Worm (Caenorhabditis elegans) whole organism, L4 larva: ENCODE data around the gene F56D2.3.

Experiments
- T20F7.1 ChIP-seq: fragments of 200-800 bp; sonication (Bioruptor generic); optimal IDR thresholded peaks from 2 replicates; lab custom pipeline; 2018; ENCODE audit warnings: mild to moderate bottlenecking, missing genetic modification characterization, missing compliant biosample characterization
- T26A8.4 ChIP-seq: fragments of 200-800 bp; sonication (Bioruptor generic); IDR thresholded peaks from 2 replicates; pipeline ENCODE4 v1.3.6; 2022; ENCODE audit warnings: missing genetic modification characterization, missing compliant biosample characterization
- Y5F2A.4 ChIP-seq: fragments of 200-800 bp; sonication (Bioruptor generic); optimal IDR thresholded peaks from 2 replicates; lab custom pipeline; 2018; ENCODE audit warnings: mild to moderate bottlenecking, missing genetic modification characterization, missing compliant biosample characterization
- ZK546.5 ChIP-seq, 2 experiments: sonication (generic microtip); optimal IDR thresholded peaks; 2 replicates each; lab custom pipeline; 2017; ENCODE audit warnings: missing biosample characterization in 2 of 2, missing genetic modification characterization in 2 of 2
- aha-1 ChIP-seq: fragments of 150-350 bp; peaks from one replicate; lab custom pipeline; 2014; ENCODE audit warnings: missing biosample characterization, missing genetic modification characterization
- arid-1 ChIP-seq: fragments of 200-800 bp; sonication (Bioruptor generic); conservative IDR thresholded peaks from 2 replicates; pipeline ENCODE4 v1.3.6; 2022; ENCODE audit warnings: missing genetic modification reagents, missing genetic modification characterization, missing compliant biosample characterization
- attf-4 ChIP-seq: sonication (generic microtip); optimal IDR thresholded peaks from 3 replicates; lab custom pipeline; 2017; ENCODE audit warnings: missing biosample characterization, missing genetic modification characterization
- ceh-44 ChIP-seq: fragments of 200-800 bp; sonication (Bioruptor generic); IDR thresholded peaks from 2 replicates; pipeline ENCODE4 v1.3.6; 2022; ENCODE audit warnings: missing genetic modification reagents, missing genetic modification characterization, missing compliant biosample characterization
- ceh-62 ChIP-seq: sonication (generic microtip); optimal IDR thresholded peaks from 2 replicates; lab custom pipeline; 2017; ENCODE audit warnings: missing biosample characterization, missing genetic modification characterization
- daf-16 ChIP-seq, 3 experiments: sonication (generic microtip); optimal IDR thresholded peaks; 2 replicates each; lab custom pipeline; 2016 to 2017; ENCODE audit warnings: missing genetic modification characterization in 3 of 3, missing genetic modification reagents in 3 of 3, mild to moderate bottlenecking in 2 of 3, missing compliant biosample characterization in 2 of 3, missing biosample characterization in 1 of 3, moderate library complexity in 1 of 3
- dmd-6 ChIP-seq: fragments of 200-800 bp; sonication (Bioruptor generic); IDR thresholded peaks from 2 replicates; pipeline ENCODE4 v1.3.6; 2022; ENCODE audit warnings: missing genetic modification reagents, missing genetic modification characterization, missing compliant biosample characterization
- dpl-1 ChIP-seq: fragments of 150-350 bp; optimal IDR thresholded peaks from 2 replicates; lab custom pipeline; 2014; ENCODE audit warnings: missing biosample characterization, missing genetic modification reagents, missing genetic modification characterization
- egl-27 ChIP-seq: sonication (generic microtip); optimal IDR thresholded peaks from 3 replicates; lab custom pipeline; 2017; ENCODE audit warnings: missing biosample characterization, missing genetic modification reagents, missing genetic modification characterization
- gei-8 ChIP-seq: fragments of 200-800 bp; sonication (Bioruptor generic); optimal IDR thresholded peaks from 2 replicates; lab custom pipeline; 2018; ENCODE audit warnings: mild to moderate bottlenecking, missing genetic modification characterization, missing compliant biosample characterization
- hif-1 ChIP-seq, 2 experiments: sonication (generic microtip); optimal IDR thresholded peaks; 2 replicates each; lab custom pipeline; 2016 to 2017; ENCODE audit warnings: missing compliant biosample characterization in 2 of 2, missing genetic modification characterization in 2 of 2, missing genetic modification reagents in 2 of 2, missing genotype in 2 of 2, mild to moderate bottlenecking in 1 of 2
- hlh-11 ChIP-seq: fragments of 200-800 bp; sonication (Bioruptor generic); optimal IDR thresholded peaks from 2 replicates; lab custom pipeline; 2018; ENCODE audit warnings: mild to moderate bottlenecking, missing genetic modification characterization, missing compliant biosample characterization
- hlh-30 ChIP-seq: sonication (generic microtip); optimal IDR thresholded peaks from 2 replicates; lab custom pipeline; 2017; ENCODE audit warnings: antibody characterized with exemption, mild to moderate bottlenecking, missing genetic modification characterization, missing compliant biosample characterization; ENCODE audit not compliant: insufficient read depth
- hmg-1.1 ChIP-seq: fragments of 200-800 bp; sonication (Bioruptor generic); IDR thresholded peaks from 2 replicates; pipeline ENCODE4 v1.3.6; 2022; ENCODE audit warnings: missing genetic modification reagents, missing genetic modification characterization, missing compliant biosample characterization
- jun-1 ChIP-seq: fragments of 150-350 bp; optimal IDR thresholded peaks from 2 replicates; lab custom pipeline; 2014; ENCODE audit warnings: missing biosample characterization, missing genetic modification reagents, missing genetic modification characterization
- lin-1 ChIP-seq: fragments of 200-800 bp; sonication (Bioruptor generic); IDR thresholded peaks from 2 replicates; pipeline ENCODE4 v1.3.6; 2022; ENCODE audit warnings: missing genetic modification reagents, missing genetic modification characterization, missing compliant biosample characterization
- lir-3 ChIP-seq: sonication (generic microtip); optimal IDR thresholded peaks from 2 replicates; lab custom pipeline; 2016; ENCODE audit warnings: mild to moderate bottlenecking, missing genetic modification characterization, missing compliant biosample characterization
- lsy-2 ChIP-seq, 2 experiments: fragments of 150-350 bp in 1 of 2; sonication (generic microtip) in 1 of 2; optimal IDR thresholded peaks; 2 replicates each; lab custom pipeline; 2014 to 2017; ENCODE audit warnings: missing biosample characterization in 2 of 2, missing genetic modification characterization in 2 of 2
- madf-9 ChIP-seq: fragments of 200-800 bp; sonication (Bioruptor generic); conservative IDR thresholded peaks from 2 replicates; pipeline ENCODE4 v1.3.6; 2022; ENCODE audit warnings: missing genetic modification reagents, missing genetic modification characterization, missing compliant biosample characterization
- mdl-1 ChIP-seq, 2 experiments: fragments of 150-350 bp in 1 of 2; sonication (generic microtip) in 1 of 2; optimal IDR thresholded peaks; 2 replicates each; lab custom pipeline; 2014 to 2017; ENCODE audit warnings: missing biosample characterization in 2 of 2, missing genetic modification characterization in 2 of 2
- mxl-2 ChIP-seq: fragments of 200-800 bp; sonication (Bioruptor generic); conservative IDR thresholded peaks from 2 replicates; pipeline ENCODE4 v1.3.6; 2022; ENCODE audit warnings: missing genetic modification reagents, missing genetic modification characterization, missing compliant biosample characterization
- nhr-10 ChIP-seq: fragments of 150-350 bp; optimal IDR thresholded peaks from 2 replicates; lab custom pipeline; 2014; ENCODE audit warnings: missing biosample characterization, missing genetic modification characterization
- nhr-102 ChIP-seq: sonication (generic microtip); optimal IDR thresholded peaks from 2 replicates; lab custom pipeline; 2016; ENCODE audit warnings: mild to moderate bottlenecking, missing genetic modification characterization, moderate library complexity, missing compliant biosample characterization
- nhr-11 ChIP-seq: fragments of 150-350 bp; optimal IDR thresholded peaks from 2 replicates; lab custom pipeline; 2014; ENCODE audit warnings: missing biosample characterization, missing genetic modification characterization
- nhr-28 ChIP-seq: fragments of 150-350 bp; optimal IDR thresholded peaks from 2 replicates; lab custom pipeline; 2014; ENCODE audit warnings: missing biosample characterization, missing genetic modification characterization
- sdz-12 ChIP-seq: fragments of 200-800 bp; sonication (Bioruptor generic); optimal IDR thresholded peaks from 2 replicates; lab custom pipeline; 2018; ENCODE audit warnings: mild to moderate bottlenecking, missing genetic modification characterization, missing compliant biosample characterization
- set-16 ChIP-seq: fragments of 200-800 bp; sonication (Bioruptor generic); IDR thresholded peaks from 2 replicates; pipeline ENCODE4 v1.3.6; 2022; ENCODE audit warnings: missing genetic modification reagents, missing genetic modification characterization, missing compliant biosample characterization
- skn-1 ChIP-seq: fragments of 150-350 bp; optimal IDR thresholded peaks from 2 replicates; lab custom pipeline; 2014; ENCODE audit warnings: missing biosample characterization, missing genetic modification characterization
- snpc-1.2 ChIP-seq: fragments of 200-800 bp; sonication (Bioruptor generic); IDR thresholded peaks from 2 replicates; pipeline ENCODE4 v1.3.6; 2022; ENCODE audit warnings: missing genetic modification reagents, missing genetic modification characterization, missing compliant biosample characterization
- spr-3 ChIP-seq: fragments of 200-800 bp; sonication (Bioruptor generic); optimal IDR thresholded peaks from 2 replicates; lab custom pipeline; 2018; ENCODE audit warnings: mild to moderate bottlenecking, missing genetic modification characterization, missing compliant biosample characterization
- unc-39 ChIP-seq: sonication (generic microtip); optimal IDR thresholded peaks from 2 replicates; lab custom pipeline; 2017; ENCODE audit warnings: missing biosample characterization, missing genetic modification characterization
- unc-62 ChIP-seq, 3 experiments: fragments of 150-350 bp in 1 of 3; sonication (generic microtip); optimal IDR thresholded peaks in 2 of 3; peaks in 1 of 3; 1 replicate in 1 of 3; 2 replicates in 2 of 3; lab custom pipeline; 2014 to 2017; ENCODE audit warnings: missing biosample characterization in 3 of 3, missing genetic modification characterization in 3 of 3, missing genetic modification reagents in 3 of 3, missing genotype in 1 of 3
- zag-1 ChIP-seq: fragments of 150-350 bp; optimal IDR thresholded peaks from 2 replicates; lab custom pipeline; 2014; ENCODE audit warnings: missing biosample characterization, missing genetic modification characterization
- zfp-3 ChIP-seq: fragments of 200-800 bp; sonication (Bioruptor generic); conservative IDR thresholded peaks from 2 replicates; pipeline ENCODE4 v1.3.6; 2022; ENCODE audit warnings: missing genetic modification reagents, missing genetic modification characterization, missing compliant biosample characterization

Gene F56D2.3

DNA sequence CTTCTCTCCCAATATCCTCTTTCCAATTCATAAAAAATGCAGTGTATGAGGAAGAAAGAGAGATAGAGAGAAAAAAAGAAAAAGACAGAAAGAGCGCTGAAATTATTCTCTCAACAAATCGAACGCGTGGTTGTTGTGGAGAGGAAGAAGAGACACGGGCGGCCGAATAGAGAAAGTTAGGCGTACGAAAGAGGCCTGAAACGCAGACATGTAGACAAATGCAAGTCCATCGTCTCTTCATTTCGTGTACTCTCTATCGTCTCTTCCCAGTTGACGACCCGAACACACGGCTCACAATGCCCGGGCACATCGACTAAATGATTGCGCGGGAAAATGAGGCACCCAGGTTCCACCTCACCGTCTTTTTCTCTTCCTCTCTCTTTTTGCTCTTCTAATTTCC, 36.5 kb downstream of the F56D2.3 start (continued):
- TF ChIP-seq set-16 (GFP tag; lab: Robert Waterston, UW), result peak; percentile 35; the same call in 1 of the 2 replicates
- peak; percentile 86 for TF ChIP-seq nhr-28 (tag; lab: Kevin White, UChicago)
- peak; percentile 86 for TF ChIP-seq hlh-30 (tag; lab: Kevin White, UChicago)
- TF ChIP-seq Y5F2A.4 (GFP tag; lab: Kevin White, UChicago), result no peak
- TF ChIP-seq dpl-1 (GFP tag; lab: Kevin White, UChicago), result peak; percentile 46
- no peak for TF ChIP-seq lir-3
- peak; percentile 80 for TF ChIP-seq hmg-1.1
- TF ChIP-seq T26A8.4 (GFP tag; lab: Robert Waterston, UW), result no peak
- no peak for TF ChIP-seq zfp-3 (GFP tag; lab: Robert Waterston, UW)
- peak; percentile 18 for TF ChIP-seq nhr-102 (tag; lab: Kevin White, UChicago)
- no peak for TF ChIP-seq unc-39 (tag; lab: Kevin White, UChicago)
- TF ChIP-seq T20F7.1, result no peak
- TF ChIP-seq attf-4 (tag; lab: Kevin White, UChicago), result no peak
- TF ChIP-seq spr-3 (GFP tag; lab: Kevin White, UChicago), result no peak
- no peak for TF ChIP-seq sdz-12 (GFP tag; lab: Kevin White, UChicago)
- TF ChIP-seq egl-27 (tag; lab: Kevin White, UChicago), result no peak
- TF ChIP-seq ceh-44 (GFP tag; lab: Robert Waterston, UW), result no peak
- no peak; the same call in 1 of the 2 replicates for TF ChIP-seq arid-1 (GFP tag; lab: Robert Waterston, UW)
- no peak for TF ChIP-seq ZK546.5 (tag; optimal IDR thresholded peaks at IDR 0.05; lab: Kevin White, UChicago)
- TF ChIP-seq ceh-62 (tag; lab: Kevin White, UChicago), result no peak

DNA sequence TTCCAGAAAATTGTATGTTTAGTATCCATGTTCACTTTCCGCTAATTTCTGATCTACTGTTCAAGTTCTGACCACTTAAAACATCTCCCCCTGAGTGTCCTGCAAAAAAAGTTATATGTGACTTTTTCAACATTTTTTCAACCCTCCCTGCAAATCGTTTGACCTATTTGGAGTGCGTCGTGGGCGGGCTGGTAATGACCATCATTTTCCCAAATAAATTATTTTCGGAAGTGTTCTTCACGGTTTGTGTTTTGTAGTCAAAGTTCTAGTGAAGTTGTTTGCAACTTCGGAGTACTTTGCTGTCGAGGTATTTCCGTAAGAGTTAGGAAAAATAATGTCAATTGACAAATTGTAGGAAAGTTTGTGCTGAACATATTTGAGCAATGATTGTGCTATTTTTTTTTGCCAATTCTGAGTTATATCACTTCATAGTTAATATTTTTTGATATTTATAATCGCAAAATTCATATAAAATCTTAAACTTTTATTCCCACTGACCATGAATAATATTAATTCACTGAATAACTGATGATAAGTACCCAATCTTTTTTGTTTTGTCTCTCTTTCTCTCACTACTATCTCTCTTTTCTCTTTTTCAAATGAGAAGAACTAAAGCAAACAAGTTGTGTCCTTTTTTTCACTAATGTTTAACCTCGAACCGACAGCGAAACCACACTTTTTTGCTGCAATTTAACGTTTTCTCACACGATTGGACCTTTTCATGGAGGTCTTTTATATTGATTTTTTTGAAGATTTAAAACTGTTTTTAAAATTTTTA, 37.7 kb downstream of the F56D2.3 start:
- peak; percentile 66 for TF ChIP-seq nhr-28 (tag; lab: Kevin White, UChicago)
- TF ChIP-seq madf-9, result no peak
- TF ChIP-seq aha-1, result peak; percentile 85
- no peak for TF ChIP-seq daf-16 (GFP tag; optimal IDR thresholded peaks at IDR 0.05; lab: Kevin White, UChicago)
- peak; percentile 27 for TF ChIP-seq daf-16 (tag; optimal IDR thresholded peaks at IDR 0.05; lab: Kevin White, UChicago)
- TF ChIP-seq hif-1 (tag; optimal IDR thresholded peaks at IDR 0.05; lab: Kevin White, UChicago), result no peak
- peak in 1 of 2 experiments; percentile 78 for TF ChIP-seq unc-62 (GFP tag; optimal IDR thresholded peaks at IDR 0.05 in 1 of 2; lab: Kevin White, UChicago)
- TF ChIP-seq unc-62 (tag; optimal IDR thresholded peaks at IDR 0.05; lab: Kevin White, UChicago), result no peak
- TF ChIP-seq skn-1 (tag; lab: Kevin White, UChicago), result no peak

- TF ChIP-seq mdl-1 (tag; optimal IDR thresholded peaks at IDR 0.05; lab: Kevin White, UChicago) (peak in 1 of 2 experiments; percentile 58), dmd-6 (GFP tag; lab: Robert Waterston, UW) (no peak), gei-8 (no peak), spr-3 (GFP tag; lab: Kevin White, UChicago) (no peak), jun-1 (tag; lab: Kevin White, UChicago) (no peak), lsy-2 (tag; optimal IDR thresholded peaks at IDR 0.05; lab: Kevin White, UChicago) (peak in 1 of 2 experiments; percentile 39), daf-16 (GFP tag; optimal IDR thresholded peaks at IDR 0.05; lab: Kevin White, UChicago) (no peak), daf-16 (tag; optimal IDR thresholded peaks at IDR 0.05; lab: Kevin White, UChicago) (peak; percentile 4), lin-1 (GFP tag; lab: Robert Waterston, UW) (no peak), mxl-2 (GFP tag; lab: Robert Waterston, UW) (no peak), hlh-11 (peak; percentile 28), nhr-102 (tag; lab: Kevin White, UChicago) (no peak), nhr-11 (tag; lab: Kevin White, UChicago) (peak; percentile 49), hlh-30 (tag; lab: Kevin White, UChicago) (peak; percentile 74), zag-1 (no peak), snpc-1.2 (GFP tag; lab: Robert Waterston, UW) (no peak), nhr-10 (tag; lab: Kevin White, UChicago) (no peak)
Measured at ce11 chrIII:5623418-5623817, 38.7 kb downstream of the F56D2.3 start.
